Worm (Caenorhabditis elegans): ENCODE results near the gene Y75B8A.6.

- peak; percentile 33 for TF ChIP-seq lsy-2 (tag; optimal IDR thresholded peaks at IDR 0.05)
- TF ChIP-seq elt-3 (tag; optimal IDR thresholded peaks at IDR 0.05): no peak
- no peak for TF ChIP-seq nhr-28 (tag; optimal IDR thresholded peaks at IDR 0.05)
- TF ChIP-seq pha-4 (tag; optimal IDR thresholded peaks at IDR 0.05): no peak
- no peak for TF ChIP-seq nhr-76 (tag; optimal IDR thresholded peaks at IDR 0.05)
- no peak for TF ChIP-seq unc-62 (GFP tag; optimal IDR thresholded peaks at IDR 0.05)
- peak; percentile 31 for TF ChIP-seq nhr-237 (tag; optimal IDR thresholded peaks at IDR 0.05)
- no peak for TF ChIP-seq snpc-4 (tag; optimal IDR thresholded peaks at IDR 0.05)
- TF ChIP-seq ztf-11 (tag; optimal IDR thresholded peaks at IDR 0.05): no peak
- no peak for TF ChIP-seq drap-1 (GFP tag; optimal IDR thresholded peaks at IDR 0.05)
- TF ChIP-seq unc-39 (tag; optimal IDR thresholded peaks at IDR 0.05): no peak
These were observed 22.0 kb upstream of the Y75B8A.6 start for ce11 chrIII:12152157-12152556.
